Worm (Caenorhabditis elegans) whole organism, early embryonic: ENCODE measurements around the gene T22B7.22.

Experiments
- aly-1 ChIP-seq: sonication (generic microtip); optimal IDR thresholded peaks from 2 replicates; lab custom pipeline; 2016; ENCODE audit warnings: missing genetic modification characterization, missing compliant biosample characterization
- ama-1 ChIP-seq: fragments of 150-350 bp; optimal IDR thresholded peaks from 2 replicates; lab custom pipeline; 2014
- ets-7 ChIP-seq: sonication (generic microtip); optimal IDR thresholded peaks from 2 replicates; lab custom pipeline; 2016; ENCODE audit warnings: missing genotype, missing genetic modification characterization, missing compliant biosample characterization
- flt-1 ChIP-seq: fragments of 200-800 bp; sonication (Bioruptor generic); IDR thresholded peaks from 2 replicates; pipeline ENCODE4 v1.3.6; 2022; ENCODE audit warnings: missing genetic modification characterization, missing compliant biosample characterization
- hnd-1 ChIP-seq: sonication (generic microtip); optimal IDR thresholded peaks from 2 replicates; lab custom pipeline; 2016; ENCODE audit warnings: missing genetic modification characterization, missing compliant biosample characterization
- tbx-11 ChIP-seq: fragments of 200-800 bp; sonication (Bioruptor generic); IDR thresholded peaks from 2 replicates; pipeline ENCODE4 v1.3.6; 2022; ENCODE audit warnings: missing genetic modification characterization, missing compliant biosample characterization
- tbx-37 ChIP-seq: fragments of 200-800 bp; sonication (Bioruptor generic); conservative IDR thresholded peaks from 2 replicates; pipeline ENCODE4 v1.3.6; 2022; ENCODE audit warnings: missing genetic modification reagents, missing genetic modification characterization, missing compliant biosample characterization
- tra-4 ChIP-seq: sonication (generic microtip); optimal IDR thresholded peaks from 2 replicates; lab custom pipeline; 2017; ENCODE audit warnings: missing genetic modification characterization, missing compliant biosample characterization

DNA sequence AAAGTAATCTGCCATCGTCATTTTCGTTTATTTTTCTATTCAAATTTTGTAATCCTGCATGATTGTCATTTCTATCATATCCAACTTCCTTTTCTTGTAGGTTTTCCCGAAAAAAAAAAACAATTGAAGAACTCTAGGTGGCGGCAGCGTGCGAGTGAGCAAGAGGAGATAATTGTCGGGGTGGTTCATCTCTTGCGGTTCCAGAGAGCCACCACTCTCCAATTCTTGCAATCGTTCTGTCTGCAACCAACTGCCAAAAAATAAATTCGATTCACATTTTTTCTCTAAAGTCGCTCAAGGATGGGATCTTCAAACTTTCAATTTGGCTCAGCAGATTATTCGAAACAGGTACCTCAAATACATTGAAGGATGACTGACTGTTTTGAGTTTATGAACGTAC is 32.3 kb downstream of the T22B7.22 start, which contains the start of gene W01C8.1:
- TF ChIP-seq ama-1 (lab: Kevin White, UChicago): no peak
- TF ChIP-seq tbx-11 (GFP tag; lab: Robert Waterston, UW): no peak
- no peak for TF ChIP-seq hnd-1 (tag; lab: Kevin White, UChicago)
- TF ChIP-seq ets-7 (tag; lab: Kevin White, UChicago): no peak
- no peak for TF ChIP-seq tbx-37 (GFP tag; lab: Robert Waterston, UW)
- TF ChIP-seq aly-1 (tag; lab: Kevin White, UChicago): no peak
- TF ChIP-seq tra-4 (tag; lab: Kevin White, UChicago): no peak
- no peak for TF ChIP-seq flt-1 (GFP tag; lab: Robert Waterston, UW)
